Fruit fly (Drosophila melanogaster) whole organism, prepupa: ENCODE results near the gene CG13766.

ENCODE experiments used
- CG10631 ChIP-seq: fragments of 200-800 bp; sonication (Bioruptor generic); optimal IDR thresholded peaks from 2 replicates; lab custom pipeline; 2016; ENCODE audit warnings: missing biosample characterization, missing genetic modification characterization
- CG10669 ChIP-seq: fragments of 200-800 bp; sonication (Bioruptor generic); optimal IDR thresholded peaks from 3 replicates; lab custom pipeline; 2018; ENCODE audit warnings: missing biosample characterization, mild to moderate bottlenecking, missing genetic modification characterization, moderate library complexity
- CG11294 ChIP-seq: fragments of 200-800 bp; sonication (Bioruptor generic); IDR thresholded peaks from 2 replicates; pipeline ENCODE4 v1.3.6; 2022; ENCODE audit warnings: missing biosample characterization, missing genetic modification characterization
- CG11762 ChIP-seq: fragments of 200-800 bp; sonication (Bioruptor generic); optimal IDR thresholded peaks from 3 replicates; lab custom pipeline; 2016; ENCODE audit warnings: missing biosample characterization, missing genetic modification characterization; ENCODE audit not compliant: insufficient read depth
- CG31627 ChIP-seq: fragments of 200-800 bp; sonication (Bioruptor generic); optimal IDR thresholded peaks from 3 replicates; lab custom pipeline; 2016; ENCODE audit warnings: missing biosample characterization, missing genetic modification characterization
- CG34406 ChIP-seq: fragments of 200-800 bp; sonication (Bioruptor generic); optimal IDR thresholded peaks from 3 replicates; lab custom pipeline; 2016; ENCODE audit warnings: missing biosample characterization, missing genetic modification characterization
- CG3919 ChIP-seq: fragments of 200-800 bp; sonication (Bioruptor generic); optimal IDR thresholded peaks from 3 replicates; lab custom pipeline; 2016; ENCODE audit warnings: missing biosample characterization, missing genetic modification characterization
- CG6163 ChIP-seq: fragments of 200-800 bp; sonication (Bioruptor generic); IDR thresholded peaks from 3 replicates; pipeline ENCODE4 v1.3.6; 2022; ENCODE audit warnings: missing biosample characterization, missing genetic modification characterization
- CG6276 ChIP-seq: fragments of 200-800 bp; sonication (Bioruptor generic); optimal IDR thresholded peaks from 2 replicates; lab custom pipeline; 2017; ENCODE audit warnings: missing biosample characterization, mild to moderate bottlenecking, missing genetic modification characterization
- CG6792 ChIP-seq: fragments of 200-800 bp; sonication (Bioruptor generic); optimal IDR thresholded peaks from 3 replicates; lab custom pipeline; 2016; ENCODE audit warnings: missing biosample characterization, missing genetic modification characterization
- CG6854 ChIP-seq: fragments of 200-800 bp; sonication (Bioruptor generic); optimal IDR thresholded peaks from 2 replicates; lab custom pipeline; 2017; ENCODE audit warnings: missing biosample characterization, mild to moderate bottlenecking, missing genetic modification characterization
- CG7368 ChIP-seq: fragments of 200-800 bp; sonication (Bioruptor generic); optimal IDR thresholded peaks from 3 replicates; lab custom pipeline; 2016; ENCODE audit warnings: missing biosample characterization, missing genetic modification characterization
- CG8119 ChIP-seq: fragments of 200-800 bp; sonication (Bioruptor generic); IDR thresholded peaks from 3 replicates; pipeline ENCODE4 v1.3.6; 2022; ENCODE audit warnings: missing biosample characterization, missing genetic modification characterization
- CG8319 ChIP-seq: fragments of 200-800 bp; sonication (Bioruptor generic); optimal IDR thresholded peaks from 3 replicates; lab custom pipeline; 2016; ENCODE audit warnings: missing biosample characterization, missing genetic modification characterization
- CG9139 ChIP-seq: fragments of 200-800 bp; sonication (Bioruptor generic); optimal IDR thresholded peaks from 3 replicates; lab custom pipeline; 2017; ENCODE audit warnings: missing biosample characterization, mild to moderate bottlenecking, missing genetic modification characterization
- Eip78C ChIP-seq: fragments of 200-800 bp; sonication (Bioruptor generic); peaks from one replicate; lab custom pipeline; 2016; ENCODE audit warnings: missing biosample characterization, missing genetic modification characterization
- Eip93F ChIP-seq: fragments of 200-800 bp; sonication (Bioruptor generic); optimal IDR thresholded peaks from 2 replicates; lab custom pipeline; 2016; ENCODE audit warnings: missing biosample characterization, mild to moderate bottlenecking, missing genetic modification characterization
- Ets21C ChIP-seq: fragments of 200-800 bp; sonication (Bioruptor generic); optimal IDR thresholded peaks from 3 replicates; lab custom pipeline; 2016; ENCODE audit warnings: missing biosample characterization, missing genetic modification characterization
- Ets96B ChIP-seq: fragments of 200-800 bp; optimal IDR thresholded peaks from 2 replicates; lab custom pipeline; 2019; ENCODE audit warnings: missing biosample characterization, mild to moderate bottlenecking, missing genetic modification characterization, moderate library complexity
- Hr39 ChIP-seq: fragments of 200-800 bp; sonication (Bioruptor generic); optimal IDR thresholded peaks from 2 replicates; lab custom pipeline; 2016; ENCODE audit warnings: missing biosample characterization, missing genetic modification characterization
- Lpt ChIP-seq: fragments of 200-800 bp; sonication (Bioruptor generic); optimal IDR thresholded peaks from 3 replicates; lab custom pipeline; 2016; ENCODE audit warnings: missing biosample characterization, missing genetic modification characterization
- Met ChIP-seq: fragments of 200-800 bp; sonication (Bioruptor generic); optimal IDR thresholded peaks from 3 replicates; lab custom pipeline; 2016; ENCODE audit warnings: missing biosample characterization, missing genetic modification characterization
- Smox ChIP-seq: fragments of 200-800 bp; sonication (Bioruptor generic); optimal IDR thresholded peaks from 3 replicates; lab custom pipeline; 2016; ENCODE audit warnings: missing biosample characterization, missing genetic modification characterization
- Sox102F ChIP-seq: fragments of 200-800 bp; sonication (Bioruptor generic); optimal IDR thresholded peaks from 2 replicates; lab custom pipeline; 2016; ENCODE audit warnings: missing biosample characterization, mild to moderate bottlenecking, missing genetic modification characterization
- Sox14 ChIP-seq: fragments of 200-800 bp; sonication (Bioruptor generic); optimal IDR thresholded peaks from 3 replicates; lab custom pipeline; 2016; ENCODE audit warnings: missing biosample characterization, missing genetic modification characterization
- Sox15 ChIP-seq: fragments of 200-800 bp; sonication (Bioruptor generic); optimal IDR thresholded peaks from 3 replicates; lab custom pipeline; 2016; ENCODE audit warnings: missing biosample characterization, missing genetic modification characterization
- achi ChIP-seq: fragments of 200-800 bp; sonication (Bioruptor generic); optimal IDR thresholded peaks from 3 replicates; lab custom pipeline; 2016; ENCODE audit warnings: missing biosample characterization, missing genetic modification characterization
- acj6 ChIP-seq: fragments of 200-800 bp; sonication (Bioruptor generic); optimal IDR thresholded peaks from 3 replicates; lab custom pipeline; 2016; ENCODE audit warnings: missing biosample characterization, missing genetic modification characterization
- cyc ChIP-seq: fragments of 200-800 bp; sonication (Bioruptor generic); optimal IDR thresholded peaks from 3 replicates; lab custom pipeline; 2016; ENCODE audit warnings: missing biosample characterization, missing genetic modification characterization
- dac ChIP-seq: fragments of 200-800 bp; sonication (Bioruptor generic); optimal IDR thresholded peaks from 2 replicates; lab custom pipeline; 2017; ENCODE audit warnings: missing biosample characterization, mild to moderate bottlenecking, missing genetic modification characterization
- dsx ChIP-seq: fragments of 200-800 bp; optimal IDR thresholded peaks from 3 replicates; lab custom pipeline; 2019; ENCODE audit warnings: missing biosample characterization, mild to moderate bottlenecking, missing genetic modification characterization, moderate library complexity; ENCODE audit not compliant: poor library complexity, severe bottlenecking
- eg ChIP-seq: fragments of 200-800 bp; sonication (Bioruptor generic); IDR thresholded peaks from 3 replicates; pipeline ENCODE4 v1.3.6; 2022; ENCODE audit warnings: missing biosample characterization, missing genetic modification characterization
- esn ChIP-seq: fragments of 200-800 bp; sonication (Bioruptor generic); optimal IDR thresholded peaks from 2 replicates; lab custom pipeline; 2016; ENCODE audit warnings: missing biosample characterization, mild to moderate bottlenecking, missing genetic modification characterization, moderate library complexity
- fd59A ChIP-seq: fragments of 200-800 bp; sonication (Bioruptor generic); optimal IDR thresholded peaks from 2 replicates; lab custom pipeline; 2017; ENCODE audit warnings: missing biosample characterization, mild to moderate bottlenecking, missing genetic modification characterization, missing genetic modification reagents
- fkh ChIP-seq: fragments of 200-800 bp; sonication (Bioruptor generic); optimal IDR thresholded peaks from 3 replicates; lab custom pipeline; 2017; ENCODE audit warnings: missing biosample characterization, mild to moderate bottlenecking, missing genetic modification characterization, moderate library complexity
- lz ChIP-seq: fragments of 200-800 bp; sonication (Bioruptor generic); optimal IDR thresholded peaks from 3 replicates; lab custom pipeline; 2016; ENCODE audit warnings: missing biosample characterization, missing genetic modification characterization
- salr ChIP-seq, 2 experiments: fragments of 200-800 bp; sonication (Bioruptor generic); optimal IDR thresholded peaks; 3 replicates each; lab custom pipeline; 2016 to 2018; ENCODE audit warnings: missing biosample characterization in 2 of 2, missing genetic modification characterization in 2 of 2, mild to moderate bottlenecking in 1 of 2
- ss ChIP-seq, 2 experiments: fragments of 200-800 bp; sonication (Bioruptor generic); optimal IDR thresholded peaks; 2 replicates in 1 of 2; 3 replicates in 1 of 2; lab custom pipeline; 2017 to 2018; ENCODE audit warnings: mild to moderate bottlenecking in 2 of 2, missing biosample characterization in 2 of 2, missing genetic modification characterization in 2 of 2, moderate library complexity in 1 of 2
- svp ChIP-seq: fragments of 200-800 bp; sonication (Bioruptor generic); peaks from one replicate; lab custom pipeline; 2016; ENCODE audit warnings: missing biosample characterization, missing genetic modification characterization
- topi ChIP-seq: fragments of 200-800 bp; sonication (Bioruptor generic); optimal IDR thresholded peaks from 3 replicates; lab custom pipeline; 2016; ENCODE audit warnings: missing biosample characterization, missing genetic modification characterization
- vri ChIP-seq: fragments of 200-800 bp; sonication (Bioruptor generic); optimal IDR thresholded peaks from 3 replicates; lab custom pipeline; 2016; ENCODE audit warnings: missing biosample characterization, mild to moderate bottlenecking, missing genetic modification characterization

CG13766 gene

DNA sequence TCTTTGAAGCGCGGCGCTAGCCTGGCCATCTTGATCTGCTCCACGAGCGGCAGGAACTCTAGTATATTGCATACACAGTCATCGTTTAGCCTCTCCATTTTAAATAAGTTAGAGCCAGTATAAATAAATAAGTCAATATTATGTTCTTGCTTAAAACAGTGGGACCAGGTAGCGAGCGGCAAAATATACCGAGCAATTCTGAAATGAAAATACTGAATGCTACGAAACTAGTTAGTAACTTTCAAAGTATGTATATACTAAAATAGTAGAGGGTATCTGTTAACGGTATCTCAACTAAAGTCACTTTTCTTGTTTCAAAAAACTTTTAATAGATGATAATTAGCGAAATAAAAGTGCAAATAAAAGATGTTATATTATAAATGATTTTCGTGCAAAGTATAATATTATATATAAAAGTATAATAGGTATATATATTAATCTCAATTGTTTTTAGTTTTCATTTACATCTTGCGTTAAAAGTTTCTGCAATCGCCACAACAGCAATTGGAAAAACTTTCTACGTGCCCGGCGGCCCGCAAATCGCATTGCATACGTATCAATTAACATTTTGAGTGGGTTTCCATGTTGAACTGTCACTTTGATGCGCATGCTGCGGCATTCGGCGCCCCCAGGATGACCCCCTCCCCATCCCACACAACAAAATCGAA, at the start of gene CG13766:
TSS of gene CG13766 (minus strand) at position 162 of the 668 bp plus-strand sequence.
- TF ChIP-seq CG8119 (GFP tag; lab: Robert Waterston, UW), result no peak
- peak; percentile 70 for TF ChIP-seq fkh (GFP tag; lab: Kevin White, UChicago)
- TF ChIP-seq CG11294, result no peak
- TF ChIP-seq dsx (GFP tag; lab: Kevin White, UChicago), result no peak
- no peak for TF ChIP-seq fd59A (GFP tag; lab: Kevin White, UChicago)
- TF ChIP-seq Sox15 (GFP tag; lab: Kevin White, UChicago), result no peak
- TF ChIP-seq Smox (GFP tag; lab: Kevin White, UChicago), result no peak
- TF ChIP-seq CG34406 (GFP tag; lab: Kevin White, UChicago), result no peak
- no peak for TF ChIP-seq Lpt
- TF ChIP-seq cyc, result no peak
- TF ChIP-seq svp (GFP tag; lab: Kevin White, UChicago), result peak; percentile 24
- TF ChIP-seq CG10669 (GFP tag; lab: Kevin White, UChicago), result no peak
- TF ChIP-seq Hr39 (GFP tag; lab: Kevin White, UChicago), result no peak

DNA sequence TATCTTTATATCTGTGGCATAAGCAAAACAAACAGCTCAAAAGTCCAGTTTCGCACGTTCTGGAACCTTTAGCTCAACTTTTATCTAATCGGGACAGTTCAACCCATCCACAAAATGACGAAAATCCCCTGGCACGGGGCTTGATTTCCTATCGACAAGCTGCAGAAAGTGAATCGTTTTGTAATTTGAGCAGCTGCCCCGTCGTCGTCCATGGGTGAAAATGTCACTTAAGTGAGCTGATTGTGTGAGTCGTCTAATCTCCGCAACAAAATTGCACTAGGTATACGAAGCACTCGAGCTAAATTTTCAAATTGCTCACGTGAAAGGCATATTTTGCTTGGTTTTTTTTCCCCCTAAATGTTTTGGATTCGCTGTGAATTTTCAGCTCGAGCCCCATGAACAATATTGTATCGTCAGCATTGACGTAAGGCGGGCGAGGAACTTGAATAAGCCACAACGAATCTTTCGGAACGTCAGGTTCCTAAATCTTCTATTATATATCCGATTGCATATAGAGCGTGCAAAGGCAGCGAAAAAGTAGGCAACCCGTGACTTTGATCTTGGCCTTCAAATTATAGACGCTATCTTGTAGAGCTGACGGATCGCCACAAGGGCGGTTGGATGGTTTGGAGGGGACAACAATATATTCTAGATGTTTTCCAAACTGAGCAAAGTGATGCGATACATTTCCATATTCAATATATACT, 48.4 kb upstream of the CG13766 start:
- TF ChIP-seq Sox14 (GFP tag; lab: Kevin White, UChicago), result no peak
- TF ChIP-seq CG6276 (GFP tag; lab: Kevin White, UChicago), result no peak
- TF ChIP-seq Hr39 (GFP tag; lab: Kevin White, UChicago), result no peak
- TF ChIP-seq CG9139, result no peak
- peak; percentile 36 for TF ChIP-seq svp (GFP tag; lab: Kevin White, UChicago)
- TF ChIP-seq CG6854, result no peak
- TF ChIP-seq dsx (GFP tag; lab: Kevin White, UChicago), result no peak

DNA sequence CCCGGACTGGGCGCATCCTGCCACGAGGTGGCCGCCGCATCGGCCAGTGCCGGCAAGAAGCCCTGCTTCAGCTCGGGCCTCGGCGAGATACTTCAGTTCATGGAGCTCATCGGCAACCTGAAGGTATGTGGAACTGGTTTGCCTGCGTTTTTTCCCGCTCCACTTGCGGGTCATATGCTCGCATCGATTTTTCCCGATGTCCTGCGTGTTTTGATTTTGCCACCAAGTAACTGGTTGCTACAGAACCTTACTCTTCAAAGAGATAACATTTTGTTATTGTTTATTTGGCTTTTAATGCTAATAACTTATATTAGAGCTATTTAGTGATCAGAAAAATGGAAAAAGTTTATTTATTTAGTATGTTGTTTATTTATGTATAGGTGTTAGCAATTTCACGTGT, 47.2 kb upstream of the CG13766 start:
- TF ChIP-seq CG10669 (GFP tag; lab: Kevin White, UChicago), result no peak
- TF ChIP-seq CG9139, result no peak
- no peak for TF ChIP-seq lz (GFP tag; lab: Kevin White, UChicago)
- no peak for TF ChIP-seq CG31627
- TF ChIP-seq CG3919, result no peak
- TF ChIP-seq CG6792 (GFP tag; lab: Kevin White, UChicago), result no peak
- TF ChIP-seq CG11762 (GFP tag; lab: Kevin White, UChicago), result no peak
- no peak for TF ChIP-seq achi (GFP tag; lab: Kevin White, UChicago)
- no peak for TF ChIP-seq topi
- no peak for TF ChIP-seq CG6163 (GFP tag; lab: Robert Waterston, UW)
- TF ChIP-seq fd59A (GFP tag; lab: Kevin White, UChicago), result no peak
- TF ChIP-seq cyc, result no peak
- TF ChIP-seq Hr39 (GFP tag; lab: Kevin White, UChicago), result no peak
- no peak for TF ChIP-seq CG10631 (GFP tag; lab: Kevin White, UChicago)
- no peak for TF ChIP-seq fkh (GFP tag; lab: Kevin White, UChicago)
- TF ChIP-seq Eip93F, result no peak

DNA sequence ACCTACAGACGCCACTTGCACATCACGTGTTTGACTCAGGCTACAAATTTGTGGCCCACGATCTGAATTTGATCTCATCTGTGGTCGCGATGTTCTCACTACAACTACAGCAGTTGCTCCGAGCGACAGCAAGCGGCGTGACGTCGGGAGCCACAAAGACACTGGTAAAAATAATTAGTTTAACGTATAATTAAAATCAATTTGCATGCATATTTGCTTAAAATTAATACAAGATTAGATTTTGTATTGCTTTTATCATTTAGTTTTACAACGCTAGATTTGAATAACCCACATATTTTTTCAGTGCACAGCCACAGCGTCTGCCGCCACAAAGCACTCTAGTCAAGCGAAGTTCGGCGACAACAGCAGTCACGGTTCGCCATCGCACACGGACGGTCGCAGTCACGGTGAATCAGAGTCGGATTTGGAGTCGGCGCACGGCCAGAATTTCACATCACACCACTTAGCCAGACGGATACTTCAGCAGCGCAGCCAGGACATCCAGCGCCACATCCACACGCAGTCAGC, 46.6 kb upstream of the CG13766 start:
- TF ChIP-seq Eip93F, result peak; percentile 100
- TF ChIP-seq Sox102F, result peak; percentile 100
- peak; percentile 100 for TF ChIP-seq esn (GFP tag; lab: Kevin White, UChicago)
- peak; percentile 100 for TF ChIP-seq ss (GFP tag; optimal IDR thresholded peaks at IDR 0.05; lab: Kevin White, UChicago)
- peak; percentile 100 for TF ChIP-seq salr (GFP tag; optimal IDR thresholded peaks at IDR 0.05; lab: Kevin White, UChicago)
- peak; percentile 100 for TF ChIP-seq acj6 (GFP tag; lab: Kevin White, UChicago)
- peak; percentile 100 for TF ChIP-seq CG6792 (GFP tag; lab: Kevin White, UChicago)
- peak; percentile 100 for TF ChIP-seq CG11294
- TF ChIP-seq CG8319 (GFP tag; lab: Kevin White, UChicago), result peak; percentile 100
- peak; percentile 100 for TF ChIP-seq Sox14 (GFP tag; lab: Kevin White, UChicago)
- TF ChIP-seq eg (GFP tag; lab: Robert Waterston, UW), result peak; percentile 100
- peak; percentile 100 for TF ChIP-seq Ets96B (tag; lab: Kevin White, UChicago)
- TF ChIP-seq CG3919, result peak; percentile 100
- TF ChIP-seq svp (GFP tag; lab: Kevin White, UChicago), result peak; percentile 100
- TF ChIP-seq Lpt, result peak; percentile 100
- TF ChIP-seq topi, result peak; percentile 100
- TF ChIP-seq Eip78C (GFP tag; lab: Kevin White, UChicago), result peak; percentile 100
- TF ChIP-seq Met (GFP tag; lab: Kevin White, UChicago), result peak; percentile 100
- TF ChIP-seq vri (GFP tag; lab: Kevin White, UChicago), result peak; percentile 100
- TF ChIP-seq CG9139, result peak; percentile 100
- peak; percentile 100 for TF ChIP-seq dsx (GFP tag; lab: Kevin White, UChicago)
- TF ChIP-seq Ets21C (GFP tag; lab: Kevin White, UChicago), result peak; percentile 100
- peak; percentile 100 for TF ChIP-seq CG7368 (GFP tag; lab: Kevin White, UChicago)
- peak; percentile 100 for TF ChIP-seq dac (GFP tag; lab: Kevin White, UChicago)
